Worm (Caenorhabditis elegans) whole organism, mixed stage, embryonic: ENCODE results near the gene F39G3.3.

Source experiments
- blmp-1 ChIP-seq: fragments of 150-350 bp; optimal IDR thresholded peaks from 2 replicates; lab custom pipeline; 2014; ENCODE audit warnings: missing biosample characterization, missing genetic modification characterization
- ces-1 ChIP-seq: fragments of 150-350 bp; optimal IDR thresholded peaks from 2 replicates; lab custom pipeline; 2014; ENCODE audit warnings: missing biosample characterization, missing genetic modification reagents, missing genetic modification characterization
- elt-1 ChIP-seq: sonication (generic microtip); optimal IDR thresholded peaks from 2 replicates; lab custom pipeline; 2017; ENCODE audit warnings: missing genetic modification characterization, mild to moderate bottlenecking, missing compliant biosample characterization, antibody characterized with exemption, moderate library complexity, borderline replicate concordance; ENCODE audit not compliant: insufficient read depth
- lin-32 ChIP-seq: fragments of 200-800 bp; sonication (Bioruptor generic); optimal IDR thresholded peaks from 2 replicates; lab custom pipeline; 2018; ENCODE audit warnings: mild to moderate bottlenecking, missing genetic modification characterization, missing compliant biosample characterization
- lsy-2 ChIP-seq: fragments of 150-350 bp; optimal IDR thresholded peaks from 2 replicates; lab custom pipeline; 2014; ENCODE audit warnings: missing biosample characterization, missing genetic modification characterization
- mab-5 ChIP-seq: fragments of 150-350 bp; optimal IDR thresholded peaks from 2 replicates; lab custom pipeline; 2014; ENCODE audit warnings: missing biosample characterization, missing genetic modification characterization
- mep-1 ChIP-seq: fragments of 150-350 bp; optimal IDR thresholded peaks from 2 replicates; lab custom pipeline; 2017; ENCODE audit warnings: missing biosample characterization, missing genetic modification reagents, missing genetic modification characterization, inconsistent platforms
- nhr-12 ChIP-seq: fragments of 150-350 bp; optimal IDR thresholded peaks from 2 replicates; lab custom pipeline; 2014; ENCODE audit warnings: missing biosample characterization, missing genetic modification characterization
- snpc-4 ChIP-seq: fragments of 150-350 bp; optimal IDR thresholded peaks from 2 replicates; lab custom pipeline; 2014; ENCODE audit warnings: missing biosample characterization, missing genetic modification characterization
- unc-62 ChIP-seq: fragments of 150-350 bp; optimal IDR thresholded peaks from 2 replicates; lab custom pipeline; 2014; ENCODE audit warnings: missing biosample characterization, missing genetic modification reagents, missing genetic modification characterization
- ztf-11 ChIP-seq: fragments of 150-350 bp; optimal IDR thresholded peaks from 2 replicates; lab custom pipeline; 2014; ENCODE audit warnings: missing biosample characterization, missing genetic modification characterization

DNA sequence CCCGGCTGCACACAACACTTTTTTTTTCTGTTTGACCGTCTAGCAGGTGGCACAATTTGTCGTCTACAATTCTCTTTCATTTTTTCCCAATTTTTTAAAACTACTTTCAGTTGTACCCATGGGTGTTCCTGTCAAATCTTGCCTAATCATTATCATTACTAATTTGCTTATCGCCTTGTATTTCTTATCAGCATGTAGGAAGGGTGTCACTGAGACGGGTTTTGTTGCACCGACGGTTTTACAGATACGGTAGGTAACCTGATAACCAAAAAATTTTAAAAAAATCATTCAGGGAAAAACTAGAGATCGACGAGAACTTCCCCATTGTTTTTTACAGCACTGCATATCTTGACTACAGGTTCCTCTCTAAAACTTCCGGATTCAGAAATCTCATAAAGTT, 6.0 kb downstream of the F39G3.3 start, which contains the start of gene F39G3.2:
- TF ChIP-seq lin-32 (no peak), snpc-4 (no peak), elt-1 (tag; lab: Kevin White, UChicago) (no peak), ces-1 (GFP tag; lab: Kevin White, UChicago) (no peak), mep-1 (tag; lab: Kevin White, UChicago) (no peak), mab-5 (tag; lab: Kevin White, UChicago) (no peak), lsy-2 (tag; lab: Kevin White, UChicago) (no peak), blmp-1 (no peak), ztf-11 (tag; lab: Kevin White, UChicago) (no peak), nhr-12 (tag; lab: Kevin White, UChicago) (no peak), unc-62 (GFP tag; lab: Kevin White, UChicago) (no peak)
